Worm (Caenorhabditis elegans): ENCODE measurements around the gene cyp-13A5.

- TF ChIP-seq dmd-8 (GFP tag; IDR thresholded peaks at IDR 0.05) = no peak
- TF ChIP-seq arid-1 (GFP tag; conservative IDR thresholded peaks at IDR 0.05) = no peak
- no peak for TF ChIP-seq unc-39 (tag; optimal IDR thresholded peaks at IDR 0.05)
- no peak for TF ChIP-seq lin-13 (GFP tag; optimal IDR thresholded peaks at IDR 0.05)
- no peak for TF ChIP-seq nhr-6 (tag; optimal IDR thresholded peaks at IDR 0.05)
- no peak for TF ChIP-seq zag-1 (tag; optimal IDR thresholded peaks at IDR 0.05)
- no peak for TF ChIP-seq nhr-237 (tag; optimal IDR thresholded peaks at IDR 0.05)
- no peak for TF ChIP-seq saeg-2 (GFP tag; IDR thresholded peaks at IDR 0.05)
- TF ChIP-seq dve-1 (tag; optimal IDR thresholded peaks at IDR 0.05; ENCODE audit: insufficient read depth) = no peak
- TF ChIP-seq snpc-4 (tag; optimal IDR thresholded peaks at IDR 0.05) = no peak
- no peak for TF ChIP-seq mdl-1 (tag; optimal IDR thresholded peaks at IDR 0.05)
- TF ChIP-seq fos-1 (tag; optimal IDR thresholded peaks at IDR 0.05) = no peak
- TF ChIP-seq ceh-28 (tag; optimal IDR thresholded peaks at IDR 0.05) = no peak
Measured at ce11 chrII:9827852-9828251, 27.7 kb upstream of the cyp-13A5 start, which contains the start of gene eyg-1.

Data from whole organism, L4 larva.